Worm (Caenorhabditis elegans): Measurements from ENCODE around the gene C45B11.9.
A peak's percentile ranks its signal among the peaks of the same experiment; 100 is the strongest.

C45B11.9 gene

ce11 chrV:11029309-11029708 lies 10.8 kb upstream of the C45B11.9 start (continued):
- TF ChIP-seq nhr-20 (tag; optimal IDR thresholded peaks at IDR 0.05), result peak; percentile 81
- no peak for TF ChIP-seq aha-1 (tag; optimal IDR thresholded peaks at IDR 0.05)
- TF ChIP-seq ces-1 (GFP tag; optimal IDR thresholded peaks at IDR 0.05), result no peak
- peak; percentile 95 to 97 for TF ChIP-seq efl-1 (optimal IDR thresholded peaks at IDR 0.05)
- TF ChIP-seq efl-1 (GFP tag; optimal IDR thresholded peaks at IDR 0.05 in 1 of 2), result peak; percentile 93 to 99
- TF ChIP-seq fkh-10 (GFP tag; optimal IDR thresholded peaks at IDR 0.05), result no peak
- TF ChIP-seq irx-1 (tag; optimal IDR thresholded peaks at IDR 0.05), result peak; percentile 86
- TF ChIP-seq swsn-7 (tag; optimal IDR thresholded peaks at IDR 0.05), result peak; percentile 59
- no peak for TF ChIP-seq unc-62 (GFP tag; optimal IDR thresholded peaks at IDR 0.05)
- TF ChIP-seq nhr-28 (tag; optimal IDR thresholded peaks at IDR 0.05), result no peak
- TF ChIP-seq snu-23 (GFP tag; optimal IDR thresholded peaks at IDR 0.05), result peak; percentile 73
- peak; percentile 38 for TF ChIP-seq lin-14 (GFP tag; optimal IDR thresholded peaks at IDR 0.05)
- no peak for TF ChIP-seq vab-15 (tag; optimal IDR thresholded peaks at IDR 0.05)
- no peak for TF ChIP-seq hpl-2 (GFP tag; optimal IDR thresholded peaks at IDR 0.05)
- TF ChIP-seq ama-1 (optimal IDR thresholded peaks at IDR 0.05), result no peak
- 0 out of 2 replicates have a peak, but pooled peaks have one; percentile 48 for TF ChIP-seq mab-9 (GFP tag; IDR thresholded peaks at IDR 0.05)
- peak; percentile 63 for TF ChIP-seq elt-2 (tag; optimal IDR thresholded peaks at IDR 0.05)
- TF ChIP-seq ceh-88 (GFP tag; IDR thresholded peaks at IDR 0.05), result no peak
- no peak for TF ChIP-seq ets-5 (GFP tag; IDR thresholded peaks at IDR 0.05)
- peak; percentile 90 to 93 (median 93) for TF ChIP-seq dpl-1 (GFP tag; optimal IDR thresholded peaks at IDR 0.05)
- TF ChIP-seq unc-98 (GFP tag; IDR thresholded peaks at IDR 0.05), result peak; percentile 46; the same call in 1 of the 2 replicates
- no peak for TF ChIP-seq alr-1 (tag; optimal IDR thresholded peaks at IDR 0.05; ENCODE audit: borderline replicate concordance)
- no peak for TF ChIP-seq ceh-63 (GFP tag; optimal IDR thresholded peaks at IDR 0.05)
- peak; percentile 74 for TF ChIP-seq sox-4 (tag; optimal IDR thresholded peaks at IDR 0.05)
- TF ChIP-seq dsc-1 (tag; optimal IDR thresholded peaks at IDR 0.05), result peak; percentile 78
- TF ChIP-seq tlp-1 (tag; optimal IDR thresholded peaks at IDR 0.05), result no peak
- TF ChIP-seq lin-35 (GFP tag; optimal IDR thresholded peaks at IDR 0.05), result peak; percentile 93 to 97
- TF ChIP-seq isw-1 (GFP tag; IDR thresholded peaks at IDR 0.05), result peak; percentile 53
- TF ChIP-seq efl-3 (GFP tag; optimal IDR thresholded peaks at IDR 0.05), result no peak
- peak; percentile 60 for TF ChIP-seq lin-15B (tag; optimal IDR thresholded peaks at IDR 0.05)
- no peak for TF ChIP-seq pqm-1 (tag; optimal IDR thresholded peaks at IDR 0.05)
- TF ChIP-seq zip-4 (GFP tag; optimal IDR thresholded peaks at IDR 0.05), result peak; percentile 11
- peak; percentile 80 for TF ChIP-seq xbp-1 (tag; optimal IDR thresholded peaks at IDR 0.05)
- TF ChIP-seq fos-1 (tag; optimal IDR thresholded peaks at IDR 0.05), result peak; percentile 16
- TF ChIP-seq aly-2 (tag; optimal IDR thresholded peaks at IDR 0.05), result no peak
- peak; percentile 22 for TF ChIP-seq snpc-4 (tag; optimal IDR thresholded peaks at IDR 0.05)
- peak; percentile 93 for TF ChIP-seq lir-3 (tag; optimal IDR thresholded peaks at IDR 0.05; ENCODE audit: poor library complexity)
- TF ChIP-seq nhr-77 (tag; optimal IDR thresholded peaks at IDR 0.05), result no peak
- peak; percentile 83 for TF ChIP-seq nhr-71 (tag; optimal IDR thresholded peaks at IDR 0.05)
- peak; percentile 94 for TF ChIP-seq nhr-85 (tag)
- TF ChIP-seq unc-30 (tag; optimal IDR thresholded peaks at IDR 0.05), result no peak
- peak in 1 of 6 experiments; percentile 30 for TF ChIP-seq elt-3 (tag; optimal IDR thresholded peaks at IDR 0.05)
- TF ChIP-seq Y116A8C.19 (tag; optimal IDR thresholded peaks at IDR 0.05; ENCODE audit: borderline replicate concordance), result peak; percentile 56
- no peak for TF ChIP-seq nhr-12 (tag; optimal IDR thresholded peaks at IDR 0.05)
- peak; percentile 86 for TF ChIP-seq nhr-47 (tag; optimal IDR thresholded peaks at IDR 0.05)
- peak; percentile 32 to 72 for TF ChIP-seq lsy-2 (tag; optimal IDR thresholded peaks at IDR 0.05)
- TF ChIP-seq C16A3.4 (tag; optimal IDR thresholded peaks at IDR 0.05), result peak; percentile 52
- peak; percentile 88 for TF ChIP-seq nhr-90 (tag; optimal IDR thresholded peaks at IDR 0.05; ENCODE audit: poor library complexity)
- TF ChIP-seq nhr-237 (tag; optimal IDR thresholded peaks at IDR 0.05), result no peak
- peak; percentile 87 for TF ChIP-seq fkh-4 (tag; optimal IDR thresholded peaks at IDR 0.05; ENCODE audit: borderline replicate concordance)
- TF ChIP-seq egl-13 (tag; optimal IDR thresholded peaks at IDR 0.05), result peak; percentile 66
- TF ChIP-seq rnt-1 (tag; optimal IDR thresholded peaks at IDR 0.05), result peak; percentile 96
- TF ChIP-seq zag-1 (tag; optimal IDR thresholded peaks at IDR 0.05), result no peak
- TF ChIP-seq tbx-2 (tag; optimal IDR thresholded peaks at IDR 0.05), result peak; percentile 80
